Worm (Caenorhabditis elegans): ENCODE measurements around the gene acl-14.
A peak's percentile ranks its signal among the peaks of the same experiment; 100 is the strongest.
"Not testable (repeated sequence)": the region's sequence is repeated elsewhere in the genome, so short reads cannot be mapped to it uniquely, and the experiment has no call there.

acl-14 gene

ce11 chrV:9342282-9342681, 8.9 kb upstream of the acl-14 start (continued):
- 0 out of 2 replicates have a peak, but pooled peaks have one; percentile 15 for TF ChIP-seq bed-2 (GFP tag; IDR thresholded peaks at IDR 0.05)
- TF ChIP-seq ceh-91 (GFP tag; IDR thresholded peaks at IDR 0.05), result peak; percentile 43; the same call in 1 of the 2 replicates
- peak; percentile 70; the same call in 1 of the 2 replicates for TF ChIP-seq egl-18 (GFP tag; IDR thresholded peaks at IDR 0.05)
- TF ChIP-seq attf-6 (GFP tag; IDR thresholded peaks at IDR 0.05), result peak; percentile 75
- peak; percentile 70 for TF ChIP-seq madf-6 (GFP tag; IDR thresholded peaks at IDR 0.05)
- peak; percentile 93 for TF ChIP-seq C17E4.6 (GFP tag; IDR thresholded peaks at IDR 0.05)
- TF ChIP-seq Y79H2A.3 (GFP tag; conservative IDR thresholded peaks at IDR 0.05), result peak; percentile 98
- peak; percentile 83 for TF ChIP-seq ekl-4 (GFP tag; IDR thresholded peaks at IDR 0.05)
- TF ChIP-seq cebp-1 (GFP tag; IDR thresholded peaks at IDR 0.05), result peak; percentile 70; the same call in 1 of the 2 replicates
- peak; percentile 22 for TF ChIP-seq cebp-1 (tag; optimal IDR thresholded peaks at IDR 0.05)
- peak; percentile 59; the same call in 1 of the 2 replicates for TF ChIP-seq ceh-100 (GFP tag; IDR thresholded peaks at IDR 0.05)
- TF ChIP-seq aptf-2 (GFP tag; conservative IDR thresholded peaks at IDR 0.05), result 0 out of 2 replicates have a peak, but pooled peaks have one; percentile 37
- TF ChIP-seq K11D2.4 (GFP tag; IDR thresholded peaks at IDR 0.05), result peak; percentile 93

- TF ChIP-seq ceh-58 (GFP tag; IDR thresholded peaks at IDR 0.05) (peak; percentile 87; the same call in 1 of the 2 replicates), B0019.2 (GFP tag; conservative IDR thresholded peaks at IDR 0.05) (peak; percentile 59), Y53F4B.3 (GFP tag; IDR thresholded peaks at IDR 0.05) (peak; percentile 82), lag-1 (GFP tag; IDR thresholded peaks at IDR 0.05) (peak; percentile 73; the same call in 1 of the 2 replicates), madf-3 (GFP tag; IDR thresholded peaks at IDR 0.05) (peak; percentile 91), nhr-120 (GFP tag; IDR thresholded peaks at IDR 0.05) (peak; percentile 89; the same call in 1 of the 2 replicates), pbrm-1 (GFP tag; IDR thresholded peaks at IDR 0.05) (peak; percentile 88), attf-6 (GFP tag; IDR thresholded peaks at IDR 0.05) (0 out of 2 replicates have a peak, but pooled peaks have one; percentile 37), ekl-4 (GFP tag; IDR thresholded peaks at IDR 0.05) (peak; percentile 82), hsf-1 (GFP tag; IDR thresholded peaks at IDR 0.05) (peak; percentile 73; the same call in 1 of the 2 replicates), cebp-1 (GFP tag; IDR thresholded peaks at IDR 0.05) (peak; percentile 78), aptf-2 (GFP tag; conservative IDR thresholded peaks at IDR 0.05) (0 out of 2 replicates have a peak, but pooled peaks have one; percentile 12), mcd-1 (GFP tag; IDR thresholded peaks at IDR 0.05) (peak; percentile 27; the same call in 1 of the 2 replicates), nfya-2 (GFP tag; IDR thresholded peaks at IDR 0.05) (0 out of 2 replicates have a peak, but pooled peaks have one; percentile 53), C06A6.2 (GFP tag; conservative IDR thresholded peaks at IDR 0.05) (peak; percentile 90), rcor-1 (GFP tag; IDR thresholded peaks at IDR 0.05) (peak; percentile 45; the same call in 1 of the 2 replicates), Y79H2A.3 (GFP tag; conservative IDR thresholded peaks at IDR 0.05) (peak; percentile 99), nfyb-1 (GFP tag; IDR thresholded peaks at IDR 0.05) (peak; percentile 90), Y67H2A.10 (GFP tag; conservative IDR thresholded peaks at IDR 0.05) (peak; percentile 68), egl-44 (GFP tag; IDR thresholded peaks at IDR 0.05) (peak; percentile 68), madf-6 (GFP tag; IDR thresholded peaks at IDR 0.05) (peak; percentile 61), ztf-25 (GFP tag; IDR thresholded peaks at IDR 0.05) (0 out of 2 replicates have a peak, but pooled peaks have one; percentile 57), hmg-20 (GFP tag; IDR thresholded peaks at IDR 0.05) (peak; percentile 55; the same call in 1 of the 2 replicates), hmg-1.2 (GFP tag; IDR thresholded peaks at IDR 0.05) (peak; percentile 63), F39B2.1 (GFP tag; IDR thresholded peaks at IDR 0.05) (peak; percentile 85), K11D2.4 (GFP tag; IDR thresholded peaks at IDR 0.05) (peak; percentile 91), D2030.7 (GFP tag; IDR thresholded peaks at IDR 0.05) (peak; percentile 47; the same call in 1 of the 2 replicates), Y53G8AR.9 (GFP tag; conservative IDR thresholded peaks at IDR 0.05) (peak; percentile 98), attf-3 (GFP tag; conservative IDR thresholded peaks at IDR 0.05) (peak; percentile 62; the same call in 1 of the 2 replicates), Y56A3A.18 (GFP tag; IDR thresholded peaks at IDR 0.05) (peak; percentile 93), egl-18 (GFP tag; IDR thresholded peaks at IDR 0.05) (peak; percentile 74; the same call in 1 of the 2 replicates), C17E4.6 (GFP tag; IDR thresholded peaks at IDR 0.05) (peak; percentile 56; the same call in 1 of the 2 replicates), Y95B8A.8 (GFP tag; IDR thresholded peaks at IDR 0.05) (peak; percentile 96), lin-26 (GFP tag; IDR thresholded peaks at IDR 0.05) (peak; percentile 75; the same call in 1 of the 2 replicates), ceh-40 (GFP tag; IDR thresholded peaks at IDR 0.05) (peak; percentile 71; the same call in 1 of the 2 replicates), lir-1 (GFP tag; conservative IDR thresholded peaks at IDR 0.05) (0 out of 2 replicates have a peak, but pooled peaks have one; percentile 39), ztf-6 (GFP tag; IDR thresholded peaks at IDR 0.05) (0 out of 2 replicates have a peak, but pooled peaks have one; percentile 18), bed-1 (GFP tag; IDR thresholded peaks at IDR 0.05) (0 out of 2 replicates have a peak, but pooled peaks have one; percentile 83), let-526 (GFP tag; IDR thresholded peaks at IDR 0.05) (peak; percentile 58; the same call in 1 of the 2 replicates)
- not testable (repeated sequence) for TF ChIP-seq cebp-1 (tag; optimal IDR thresholded peaks at IDR 0.05)
Measured at ce11 chrV:9341814-9342213, 8.4 kb upstream of the acl-14 start.
